Worm (Caenorhabditis elegans): ENCODE data around the gene F59A6.13.
A peak's percentile ranks its signal among the peaks of the same experiment; 100 is the strongest.

The F59A6.13 gene

DNA sequence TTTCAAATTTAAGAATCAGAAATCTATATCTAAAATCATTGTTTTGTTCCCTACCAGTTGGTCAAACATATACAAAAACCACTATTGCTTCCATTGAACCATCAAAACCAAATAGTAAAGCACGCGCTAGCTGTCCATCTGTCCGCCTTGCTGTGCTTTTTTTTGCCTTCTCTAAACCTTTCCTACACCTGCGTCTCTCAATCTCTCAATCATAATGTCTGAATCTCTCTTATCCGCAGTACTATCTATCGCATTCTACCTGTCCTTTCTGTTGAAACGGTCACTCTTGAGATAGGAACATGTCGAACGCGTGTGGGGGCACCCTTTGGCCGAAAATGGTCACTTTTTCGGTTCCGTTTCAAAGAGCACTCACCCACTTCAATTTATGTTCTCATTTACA lies 24.7 kb downstream of the F59A6.13 start:
- no peak for TF ChIP-seq tbx-9 (tag; optimal IDR thresholded peaks at IDR 0.05; ENCODE audit: borderline replicate concordance)
- no peak for TF ChIP-seq cebp-1 (GFP tag; IDR thresholded peaks at IDR 0.05)
- TF ChIP-seq cebp-1 (tag; optimal IDR thresholded peaks at IDR 0.05) = peak; percentile 19
- peak; percentile 70; the same call in 1 of the 2 replicates for TF ChIP-seq hmg-1.2 (GFP tag; IDR thresholded peaks at IDR 0.05)
- TF ChIP-seq C17E4.6 (GFP tag; IDR thresholded peaks at IDR 0.05) = no peak
- no peak for TF ChIP-seq ztf-26 (tag; optimal IDR thresholded peaks at IDR 0.05)
- TF ChIP-seq ztf-28 (GFP tag; IDR thresholded peaks at IDR 0.05) = no peak
- TF ChIP-seq hlh-26 (GFP tag; conservative IDR thresholded peaks at IDR 0.05) = no peak
- TF ChIP-seq attf-3 (GFP tag; conservative IDR thresholded peaks at IDR 0.05) = no peak

DNA sequence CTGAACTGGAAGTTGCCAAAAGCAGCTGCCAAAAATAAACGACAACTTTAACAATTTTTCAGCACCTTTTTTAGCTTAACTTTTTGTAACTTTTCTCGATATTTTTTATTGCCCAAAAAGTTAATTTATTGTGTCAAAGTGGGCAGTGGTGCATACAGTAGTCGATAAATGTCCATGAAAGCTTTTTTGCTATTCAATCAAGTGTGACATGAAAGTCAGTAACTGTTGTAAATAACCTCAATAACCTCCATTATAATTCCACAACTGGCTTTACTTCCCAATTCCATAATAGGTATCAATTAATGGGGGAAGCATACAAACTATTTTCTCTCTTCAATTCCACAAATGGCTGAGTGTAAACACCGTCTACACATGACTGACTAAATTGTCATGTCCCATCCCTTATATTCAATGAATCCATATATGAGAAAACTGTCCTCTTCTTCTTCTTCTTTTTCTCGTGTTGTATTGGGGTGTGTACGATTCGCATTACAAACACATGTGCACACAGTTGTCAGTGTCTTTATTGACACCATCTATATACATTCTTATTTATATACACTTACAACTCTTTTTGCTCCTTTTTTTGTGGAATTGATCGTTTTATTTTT lies 25.7 kb downstream of the F59A6.13 start:
- TF ChIP-seq gei-17 (GFP tag; optimal IDR thresholded peaks at IDR 0.05) (no peak), Y79H2A.3 (GFP tag; conservative IDR thresholded peaks at IDR 0.05) (no peak), T26A5.8 (tag; optimal IDR thresholded peaks at IDR 0.05) (no peak)

DNA sequence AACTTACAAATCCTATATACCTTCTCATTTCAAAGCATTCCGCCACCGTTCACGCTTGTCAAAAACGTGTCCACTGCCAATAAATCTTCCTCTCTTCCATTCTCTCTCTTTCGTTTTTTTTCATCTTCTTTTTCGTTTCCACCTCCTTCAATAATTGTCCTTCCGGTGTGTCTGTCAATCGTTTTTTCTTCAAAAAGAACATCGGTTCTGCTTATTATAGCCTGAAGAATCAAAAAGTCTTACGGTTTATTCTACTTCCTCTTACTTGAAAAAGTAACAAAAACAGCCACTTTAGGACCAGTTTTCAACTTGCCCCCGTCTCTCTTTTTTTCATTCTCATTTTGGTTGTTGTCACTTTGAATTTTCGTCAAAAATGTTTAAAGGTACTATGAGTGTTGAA lies 26.6 kb downstream of the F59A6.13 start:
- TF ChIP-seq ceh-58 (GFP tag; IDR thresholded peaks at IDR 0.05) = no peak
- TF ChIP-seq lin-40 (tag; optimal IDR thresholded peaks at IDR 0.05) = peak; percentile 45
- no peak for TF ChIP-seq repo-1 (tag; optimal IDR thresholded peaks at IDR 0.05)
- no peak for TF ChIP-seq attf-5 (GFP tag; optimal IDR thresholded peaks at IDR 0.05)
- TF ChIP-seq unc-62 (GFP tag; optimal IDR thresholded peaks at IDR 0.05) = peak; percentile 37
- TF ChIP-seq F22D6.2 (tag; optimal IDR thresholded peaks at IDR 0.05) = no peak
- TF ChIP-seq lag-1 (GFP tag; IDR thresholded peaks at IDR 0.05) = no peak
- no peak for TF ChIP-seq lir-1 (GFP tag; conservative IDR thresholded peaks at IDR 0.05)
- no peak for TF ChIP-seq sdz-38 (tag; optimal IDR thresholded peaks at IDR 0.05)
- TF ChIP-seq Y67H2A.10 (GFP tag; conservative IDR thresholded peaks at IDR 0.05) = no peak
- TF ChIP-seq F33H1.4 (GFP tag; IDR thresholded peaks at IDR 0.05) = no peak
- peak; percentile 47 for TF ChIP-seq ceh-27 (GFP tag; optimal IDR thresholded peaks at IDR 0.05)
- TF ChIP-seq bed-1 (GFP tag; IDR thresholded peaks at IDR 0.05) = no peak
- no peak for TF ChIP-seq T26A5.8 (tag; optimal IDR thresholded peaks at IDR 0.05)

DNA sequence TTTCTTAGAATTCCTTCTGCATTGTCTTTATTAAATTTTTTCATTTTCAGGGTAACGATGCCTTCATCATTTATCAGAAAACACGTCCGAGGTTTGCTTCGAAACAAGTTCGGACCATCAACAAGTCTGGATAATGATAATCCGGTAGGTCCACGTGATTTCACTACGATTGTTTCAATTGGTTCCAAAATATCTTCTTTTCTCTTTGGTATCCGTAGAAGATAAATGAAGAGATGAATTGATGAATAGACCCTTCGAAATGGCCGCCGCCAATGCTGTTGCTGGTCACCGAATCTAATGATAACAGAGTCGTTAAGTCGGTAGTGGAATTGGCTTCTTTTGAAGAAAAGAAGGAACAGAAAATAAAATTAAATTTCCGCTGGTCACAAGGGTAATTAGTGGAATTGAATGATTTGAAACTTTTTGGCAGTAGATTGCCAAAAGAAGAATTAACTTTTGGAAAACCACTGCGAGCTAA lies 27.3 kb downstream of the F59A6.13 start, which contains the start of gene F33G12.6:
TSS of gene F33G12.6 (plus strand) at position 51 of the 478 bp plus-strand sequence.
- TF ChIP-seq attf-5 (GFP tag; optimal IDR thresholded peaks at IDR 0.05) = no peak
- TF ChIP-seq F37B4.10 (GFP tag; IDR thresholded peaks at IDR 0.05) = no peak
- TF ChIP-seq lin-26 (GFP tag; IDR thresholded peaks at IDR 0.05) = no peak
- TF ChIP-seq nhr-179 (tag; optimal IDR thresholded peaks at IDR 0.05) = no peak
- TF ChIP-seq F39B2.1 (GFP tag; IDR thresholded peaks at IDR 0.05) = no peak
- TF ChIP-seq xnd-1 (tag; optimal IDR thresholded peaks at IDR 0.05) = no peak
- no peak for TF ChIP-seq tbp1 (GFP tag; optimal IDR thresholded peaks at IDR 0.05)
- TF ChIP-seq nfya-1 (tag; optimal IDR thresholded peaks at IDR 0.05; ENCODE audit: borderline replicate concordance, insufficient read depth) = no peak
- TF ChIP-seq F57A8.1 (GFP tag; optimal IDR thresholded peaks at IDR 0.05) = no peak
- TF ChIP-seq tlf-1 (GFP tag; optimal IDR thresholded peaks at IDR 0.05) = no peak
- no peak for TF ChIP-seq nhr-80 (tag; optimal IDR thresholded peaks at IDR 0.05)
